Fruit fly (Drosophila melanogaster): ENCODE results near the gene cal1.

Gene cal1

DNA sequence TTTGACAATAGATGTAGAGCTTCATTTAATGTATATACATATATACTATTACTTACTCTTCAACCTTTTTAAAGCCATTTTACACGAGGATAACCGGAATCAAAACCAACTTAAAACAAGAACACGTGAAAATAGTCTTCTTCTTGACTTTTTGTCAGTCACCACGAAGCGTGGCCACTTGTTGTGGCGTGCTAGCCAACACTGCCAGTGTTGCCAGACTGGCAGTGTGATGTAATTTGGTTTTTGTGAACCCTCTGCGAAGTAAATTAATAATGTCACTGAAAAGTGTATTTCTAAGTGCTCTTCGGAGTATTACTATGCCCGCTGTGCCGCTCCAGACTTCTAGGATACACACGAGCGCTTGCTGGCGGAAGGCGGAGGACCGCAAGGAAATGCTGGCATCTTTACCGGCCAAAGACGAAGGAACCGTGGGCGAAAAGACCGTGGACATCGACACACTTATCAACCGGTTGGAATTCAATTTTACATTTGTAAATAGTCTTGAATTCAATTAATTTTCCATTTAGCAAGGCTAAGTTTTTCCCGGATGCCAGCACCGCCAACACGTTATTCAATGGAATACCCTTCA lies 15.5 kb upstream of the cal1 start, which contains the start of the genes Ns1 and mRpS11 (continued):
- no peak for TF ChIP-seq hkb (optimal IDR thresholded peaks at IDR 0.05)
- peak; percentile 52; the same call in 1 of the 2 replicates for TF ChIP-seq hkb (GFP tag; IDR thresholded peaks at IDR 0.05)
- peak; percentile 36 for TF ChIP-seq her (GFP tag; optimal IDR thresholded peaks at IDR 0.05)
- peak; percentile 78 for TF ChIP-seq CG1603 (tag; optimal IDR thresholded peaks at IDR 0.05)
- peak; percentile 37 for TF ChIP-seq CG3065 (GFP tag; optimal IDR thresholded peaks at IDR 0.05)
- peak; percentile 92 for TF ChIP-seq MBD-R2 (GFP tag; IDR thresholded peaks at IDR 0.05)
- TF ChIP-seq Hr39 (optimal IDR thresholded peaks at IDR 0.05) = no peak
- TF ChIP-seq lbe (GFP tag; optimal IDR thresholded peaks at IDR 0.05) = no peak
- peak; percentile 15 for TF ChIP-seq CG3163 (GFP tag; optimal IDR thresholded peaks at IDR 0.05)
- TF ChIP-seq Atf6 (GFP tag; IDR thresholded peaks at IDR 0.05) = 0 out of 2 replicates have a peak, but pooled peaks have one; percentile 7
- no peak for TF ChIP-seq pfk (GFP tag; optimal IDR thresholded peaks at IDR 0.05)
- TF ChIP-seq insv (GFP tag; optimal IDR thresholded peaks at IDR 0.05) = peak in 1 of 2 experiments; percentile 11
- TF ChIP-seq amos (GFP tag; IDR thresholded peaks at IDR 0.05; ENCODE audit: partially characterized antibody) = peak; percentile 36; the same call in 1 of the 2 replicates
- no peak for TF ChIP-seq danr (GFP tag; IDR thresholded peaks at IDR 0.05)
- no peak for TF ChIP-seq eve (GFP tag; optimal IDR thresholded peaks at IDR 0.05)
- TF ChIP-seq pho (GFP tag; optimal IDR thresholded peaks at IDR 0.05) = peak; percentile 24
- TF ChIP-seq Nf-YC (tag; optimal IDR thresholded peaks at IDR 0.05) = peak; percentile 24
- peak; percentile 51 for TF ChIP-seq CG30403 (GFP tag; optimal IDR thresholded peaks at IDR 0.05)
- TF ChIP-seq Hr3 (GFP tag; optimal IDR thresholded peaks at IDR 0.05) = peak; percentile 19
- TF ChIP-seq CG17359 (tag; optimal IDR thresholded peaks at IDR 0.05) = peak; percentile 2
- peak; percentile 0 for TF ChIP-seq CG4820 (GFP tag; optimal IDR thresholded peaks at IDR 0.05)
- no peak for TF ChIP-seq CG15479 (GFP tag; optimal IDR thresholded peaks at IDR 0.05)
- TF ChIP-seq CG34422 (GFP tag; IDR thresholded peaks at IDR 0.05) = peak; percentile 87; the same call in 2 of the 3 replicates
- no peak for TF ChIP-seq CG16863 (GFP tag; optimal IDR thresholded peaks at IDR 0.05)
- TF ChIP-seq CG18262 (tag; optimal IDR thresholded peaks at IDR 0.05) = peak; percentile 13
- TF ChIP-seq CG14050 (GFP tag; IDR thresholded peaks at IDR 0.05) = no peak
- TF ChIP-seq lilli (GFP tag; optimal IDR thresholded peaks at IDR 0.05) = peak; percentile 24
- 0 out of 3 replicates have a peak, but pooled peaks have one; percentile 13 for TF ChIP-seq CG16813 (GFP tag; IDR thresholded peaks at IDR 0.05; ENCODE audit: partially characterized antibody)
- peak; percentile 39 for TF ChIP-seq Hmr (GFP tag; optimal IDR thresholded peaks at IDR 0.05)
- peak; percentile 30 for TF ChIP-seq gsb-n (tag; optimal IDR thresholded peaks at IDR 0.05)
- peak; percentile 16 for TF ChIP-seq zen (tag; optimal IDR thresholded peaks at IDR 0.05)
- TF ChIP-seq zfh1 (GFP tag; IDR thresholded peaks at IDR 0.05) = 0 out of 3 replicates have a peak, but pooled peaks have one; percentile 22
- peak; percentile 9 for TF ChIP-seq PHDP (tag; optimal IDR thresholded peaks at IDR 0.05)
- TF ChIP-seq jumu (GFP tag; optimal IDR thresholded peaks at IDR 0.05) = peak; percentile 60
- TF ChIP-seq ranshi (GFP tag; IDR thresholded peaks at IDR 0.05) = peak; percentile 45; the same call in 1 of the 2 replicates
- TF ChIP-seq nerfin-1 (tag; optimal IDR thresholded peaks at IDR 0.05) = peak; percentile 91
- TF ChIP-seq prd (optimal IDR thresholded peaks at IDR 0.05) = no peak
- TF ChIP-seq prd (GFP tag; IDR thresholded peaks at IDR 0.05) = peak; percentile 43; the same call in 1 of the 3 replicates
- TF ChIP-seq CG3281 (GFP tag; optimal IDR thresholded peaks at IDR 0.05) = peak; percentile 34
- peak; percentile 23 for TF ChIP-seq CG12299 (tag; optimal IDR thresholded peaks at IDR 0.05)
- TF ChIP-seq CG8924 (tag; optimal IDR thresholded peaks at IDR 0.05) = peak; percentile 5
- TF ChIP-seq exex (tag; optimal IDR thresholded peaks at IDR 0.05) = no peak
- TF ChIP-seq Max (GFP tag; optimal IDR thresholded peaks at IDR 0.05) = peak; percentile 93
- TF ChIP-seq CG2712 (tag; optimal IDR thresholded peaks at IDR 0.05) = peak; percentile 29
- TF ChIP-seq TFAM (GFP tag; optimal IDR thresholded peaks at IDR 0.05) = no peak
- peak; percentile 69; the same call in 1 of the 2 replicates for TF ChIP-seq NFAT (GFP tag; IDR thresholded peaks at IDR 0.05)
- peak; percentile 57; the same call in 1 of the 2 replicates for TF ChIP-seq CG13287 (GFP tag; IDR thresholded peaks at IDR 0.05; ENCODE audit: partially characterized antibody)
- TF ChIP-seq Drgx (GFP tag; IDR thresholded peaks at IDR 0.05) = no peak
- no peak for TF ChIP-seq kay (GFP tag; optimal IDR thresholded peaks at IDR 0.05)
- peak; percentile 61 for TF ChIP-seq NC2β (GFP tag; optimal IDR thresholded peaks at IDR 0.05)

All from whole organism, embryonic.